Worm (Caenorhabditis elegans) whole organism, L4/young adult: Measurements from ENCODE around the gene prk-2.
A peak's percentile ranks its signal among the peaks of the same experiment; 100 is the strongest.

Source experiments
- W03F9.2 ChIP-seq: fragments of 150-350 bp; optimal IDR thresholded peaks from 2 replicates; lab custom pipeline; 2014; ENCODE audit warnings: missing biosample characterization, missing genetic modification characterization
- dao-5 ChIP-seq: sonication (generic microtip); optimal IDR thresholded peaks from 2 replicates; lab custom pipeline; 2016; ENCODE audit warnings: missing genotype, missing genetic modification characterization, moderate library complexity, missing compliant biosample characterization
- him-1 ChIP-seq: sonication (generic microtip); optimal IDR thresholded peaks from 2 replicates; lab custom pipeline; 2016; ENCODE audit warnings: missing genotype, missing genetic modification reagents, missing genetic modification characterization, missing compliant biosample characterization

ce11 chrIII:3398485-3398884 is 28.5 kb upstream of the prk-2 start:
- no peak for TF ChIP-seq him-1 (tag; lab: Kevin White, UChicago)
- no peak for TF ChIP-seq dao-5
- TF ChIP-seq W03F9.2 (tag; lab: Kevin White, UChicago) = peak; percentile 28
